Fruit fly (Drosophila melanogaster) whole organism, prepupa: ENCODE measurements around the gene CG7341.

Experiments used
- CG11294 ChIP-seq: fragments of 200-800 bp; sonication (Bioruptor generic); IDR thresholded peaks from 2 replicates; pipeline ENCODE4 v1.3.6; 2022; ENCODE audit warnings: missing biosample characterization, missing genetic modification characterization
- CG11762 ChIP-seq: fragments of 200-800 bp; sonication (Bioruptor generic); optimal IDR thresholded peaks from 3 replicates; lab custom pipeline; 2016; ENCODE audit warnings: missing biosample characterization, missing genetic modification characterization; ENCODE audit not compliant: insufficient read depth
- CG11902 ChIP-seq: fragments of 200-800 bp; sonication (Bioruptor generic); optimal IDR thresholded peaks from 3 replicates; lab custom pipeline; 2016; ENCODE audit warnings: missing biosample characterization, missing genetic modification characterization
- CG15336 ChIP-seq: fragments of 200-800 bp; sonication (Bioruptor generic); IDR thresholded peaks from 2 replicates; pipeline ENCODE4 v1.3.6; 2022; ENCODE audit warnings: missing biosample characterization, missing genetic modification characterization
- CG1621 ChIP-seq: fragments of 200-800 bp; sonication (Bioruptor generic); optimal IDR thresholded peaks from 3 replicates; lab custom pipeline; 2018; ENCODE audit warnings: missing biosample characterization, mild to moderate bottlenecking, missing genetic modification characterization
- CG16779 ChIP-seq: fragments of 200-800 bp; sonication (Bioruptor generic); optimal IDR thresholded peaks from 3 replicates; lab custom pipeline; 2017; ENCODE audit warnings: missing biosample characterization, mild to moderate bottlenecking, missing genetic modification characterization
- CG3032 ChIP-seq: fragments of 200-800 bp; optimal IDR thresholded peaks from 2 replicates; lab custom pipeline; 2019; ENCODE audit warnings: missing biosample characterization, mild to moderate bottlenecking, missing genetic modification characterization, moderate library complexity
- CG32006 ChIP-seq: fragments of 200-800 bp; sonication (Bioruptor generic); optimal IDR thresholded peaks from 3 replicates; lab custom pipeline; 2017; ENCODE audit warnings: missing biosample characterization, mild to moderate bottlenecking, missing genetic modification characterization
- CG34406 ChIP-seq: fragments of 200-800 bp; sonication (Bioruptor generic); optimal IDR thresholded peaks from 3 replicates; lab custom pipeline; 2016; ENCODE audit warnings: missing biosample characterization, missing genetic modification characterization
- CG3919 ChIP-seq: fragments of 200-800 bp; sonication (Bioruptor generic); optimal IDR thresholded peaks from 3 replicates; lab custom pipeline; 2016; ENCODE audit warnings: missing biosample characterization, missing genetic modification characterization
- CG4318 ChIP-seq: fragments of 200-800 bp; sonication (Bioruptor generic); optimal IDR thresholded peaks from 3 replicates; lab custom pipeline; 2017; ENCODE audit warnings: missing biosample characterization, mild to moderate bottlenecking, missing genetic modification characterization
- CG6163 ChIP-seq: fragments of 200-800 bp; sonication (Bioruptor generic); IDR thresholded peaks from 3 replicates; pipeline ENCODE4 v1.3.6; 2022; ENCODE audit warnings: missing biosample characterization, missing genetic modification characterization
- CG6276 ChIP-seq: fragments of 200-800 bp; sonication (Bioruptor generic); optimal IDR thresholded peaks from 2 replicates; lab custom pipeline; 2017; ENCODE audit warnings: missing biosample characterization, mild to moderate bottlenecking, missing genetic modification characterization
- CG6792 ChIP-seq: fragments of 200-800 bp; sonication (Bioruptor generic); optimal IDR thresholded peaks from 3 replicates; lab custom pipeline; 2016; ENCODE audit warnings: missing biosample characterization, missing genetic modification characterization
- CG6808 ChIP-seq: fragments of 200-800 bp; sonication (Bioruptor generic); optimal IDR thresholded peaks from 3 replicates; lab custom pipeline; 2017; ENCODE audit warnings: missing biosample characterization, missing genetic modification characterization, mild to moderate bottlenecking, moderate library complexity, missing genetic modification reagents
- CG7368 ChIP-seq: fragments of 200-800 bp; sonication (Bioruptor generic); optimal IDR thresholded peaks from 3 replicates; lab custom pipeline; 2016; ENCODE audit warnings: missing biosample characterization, missing genetic modification characterization
- CG8119 ChIP-seq: fragments of 200-800 bp; sonication (Bioruptor generic); IDR thresholded peaks from 3 replicates; pipeline ENCODE4 v1.3.6; 2022; ENCODE audit warnings: missing biosample characterization, missing genetic modification characterization
- CG8319 ChIP-seq: fragments of 200-800 bp; sonication (Bioruptor generic); optimal IDR thresholded peaks from 3 replicates; lab custom pipeline; 2016; ENCODE audit warnings: missing biosample characterization, missing genetic modification characterization
- CG8632 ChIP-seq: fragments of 200-800 bp; sonication (Bioruptor generic); optimal IDR thresholded peaks from 3 replicates; lab custom pipeline; 2016; ENCODE audit warnings: missing biosample characterization, missing genetic modification characterization
- CG9139 ChIP-seq: fragments of 200-800 bp; sonication (Bioruptor generic); optimal IDR thresholded peaks from 3 replicates; lab custom pipeline; 2017; ENCODE audit warnings: missing biosample characterization, mild to moderate bottlenecking, missing genetic modification characterization
- Eip75B ChIP-seq: fragments of 200-800 bp; sonication (Bioruptor generic); optimal IDR thresholded peaks from 3 replicates; lab custom pipeline; 2016; ENCODE audit warnings: missing biosample characterization, missing genetic modification characterization
- Eip78C ChIP-seq: fragments of 200-800 bp; sonication (Bioruptor generic); peaks from one replicate; lab custom pipeline; 2016; ENCODE audit warnings: missing biosample characterization, missing genetic modification characterization
- Ets21C ChIP-seq: fragments of 200-800 bp; sonication (Bioruptor generic); optimal IDR thresholded peaks from 3 replicates; lab custom pipeline; 2016; ENCODE audit warnings: missing biosample characterization, missing genetic modification characterization
- Ets96B ChIP-seq: fragments of 200-800 bp; optimal IDR thresholded peaks from 2 replicates; lab custom pipeline; 2019; ENCODE audit warnings: missing biosample characterization, mild to moderate bottlenecking, missing genetic modification characterization, moderate library complexity
- Hr4 ChIP-seq: fragments of 200-800 bp; sonication (Bioruptor generic); optimal IDR thresholded peaks from 3 replicates; lab custom pipeline; 2016; ENCODE audit warnings: missing biosample characterization, missing genetic modification characterization
- Lpt ChIP-seq: fragments of 200-800 bp; sonication (Bioruptor generic); optimal IDR thresholded peaks from 3 replicates; lab custom pipeline; 2016; ENCODE audit warnings: missing biosample characterization, missing genetic modification characterization
- OdsH ChIP-seq: fragments of 200-800 bp; sonication (Bioruptor generic); optimal IDR thresholded peaks from 3 replicates; lab custom pipeline; 2016; ENCODE audit warnings: missing biosample characterization, missing genetic modification characterization
- Smox ChIP-seq: fragments of 200-800 bp; sonication (Bioruptor generic); optimal IDR thresholded peaks from 3 replicates; lab custom pipeline; 2016; ENCODE audit warnings: missing biosample characterization, missing genetic modification characterization
- Sox15 ChIP-seq: fragments of 200-800 bp; sonication (Bioruptor generic); optimal IDR thresholded peaks from 3 replicates; lab custom pipeline; 2016; ENCODE audit warnings: missing biosample characterization, missing genetic modification characterization
- acj6 ChIP-seq: fragments of 200-800 bp; sonication (Bioruptor generic); optimal IDR thresholded peaks from 3 replicates; lab custom pipeline; 2016; ENCODE audit warnings: missing biosample characterization, missing genetic modification characterization
- cyc ChIP-seq: fragments of 200-800 bp; sonication (Bioruptor generic); optimal IDR thresholded peaks from 3 replicates; lab custom pipeline; 2016; ENCODE audit warnings: missing biosample characterization, missing genetic modification characterization
- dsx ChIP-seq: fragments of 200-800 bp; optimal IDR thresholded peaks from 3 replicates; lab custom pipeline; 2019; ENCODE audit warnings: missing biosample characterization, mild to moderate bottlenecking, missing genetic modification characterization, moderate library complexity; ENCODE audit not compliant: poor library complexity, severe bottlenecking
- eg ChIP-seq: fragments of 200-800 bp; sonication (Bioruptor generic); IDR thresholded peaks from 3 replicates; pipeline ENCODE4 v1.3.6; 2022; ENCODE audit warnings: missing biosample characterization, missing genetic modification characterization
- esn ChIP-seq: fragments of 200-800 bp; sonication (Bioruptor generic); optimal IDR thresholded peaks from 2 replicates; lab custom pipeline; 2016; ENCODE audit warnings: missing biosample characterization, mild to moderate bottlenecking, missing genetic modification characterization, moderate library complexity
- fkh ChIP-seq: fragments of 200-800 bp; sonication (Bioruptor generic); optimal IDR thresholded peaks from 3 replicates; lab custom pipeline; 2017; ENCODE audit warnings: missing biosample characterization, mild to moderate bottlenecking, missing genetic modification characterization, moderate library complexity
- lz ChIP-seq: fragments of 200-800 bp; sonication (Bioruptor generic); optimal IDR thresholded peaks from 3 replicates; lab custom pipeline; 2016; ENCODE audit warnings: missing biosample characterization, missing genetic modification characterization
- net ChIP-seq: fragments of 200-800 bp; sonication (Bioruptor generic); optimal IDR thresholded peaks from 3 replicates; lab custom pipeline; 2016; ENCODE audit warnings: missing biosample characterization, missing genetic modification characterization
- pdm3 ChIP-seq: fragments of 200-800 bp; sonication (Bioruptor generic); optimal IDR thresholded peaks from 3 replicates; lab custom pipeline; 2016; ENCODE audit warnings: missing biosample characterization, missing genetic modification characterization
- salr ChIP-seq, 2 experiments: fragments of 200-800 bp; sonication (Bioruptor generic); optimal IDR thresholded peaks; 3 replicates each; lab custom pipeline; 2016 to 2018; ENCODE audit warnings: missing biosample characterization in 2 of 2, missing genetic modification characterization in 2 of 2, mild to moderate bottlenecking in 1 of 2
- spab ChIP-seq: fragments of 200-800 bp; sonication (Bioruptor generic); optimal IDR thresholded peaks from 2 replicates; lab custom pipeline; 2017; ENCODE audit warnings: missing biosample characterization, mild to moderate bottlenecking, missing genetic modification characterization, missing genetic modification reagents
- ss ChIP-seq, 2 experiments: fragments of 200-800 bp; sonication (Bioruptor generic); optimal IDR thresholded peaks; 2 replicates in 1 of 2; 3 replicates in 1 of 2; lab custom pipeline; 2017 to 2018; ENCODE audit warnings: mild to moderate bottlenecking in 2 of 2, missing biosample characterization in 2 of 2, missing genetic modification characterization in 2 of 2, moderate library complexity in 1 of 2
- topi ChIP-seq: fragments of 200-800 bp; sonication (Bioruptor generic); optimal IDR thresholded peaks from 3 replicates; lab custom pipeline; 2016; ENCODE audit warnings: missing biosample characterization, missing genetic modification characterization
- vri ChIP-seq: fragments of 200-800 bp; sonication (Bioruptor generic); optimal IDR thresholded peaks from 3 replicates; lab custom pipeline; 2016; ENCODE audit warnings: missing biosample characterization, mild to moderate bottlenecking, missing genetic modification characterization

CG7341 gene

DNA sequence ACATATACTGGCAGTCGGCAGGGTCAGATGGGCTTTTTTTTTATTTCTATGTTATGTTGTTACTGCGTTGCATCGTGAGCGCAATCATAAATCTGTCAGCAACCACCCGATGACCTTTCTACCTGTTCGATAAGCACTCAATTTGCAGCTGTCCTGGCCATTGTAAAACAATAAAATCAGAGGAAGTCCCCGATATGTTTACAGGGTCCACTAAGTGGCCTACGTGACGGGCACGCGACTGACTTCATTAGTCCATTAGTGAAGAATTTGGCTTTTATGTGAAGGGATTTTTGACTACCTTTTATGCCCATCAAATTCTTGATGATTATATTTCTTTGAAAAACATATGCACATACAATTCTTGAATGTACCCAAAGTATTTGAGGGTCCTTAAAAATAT lies 25.5 kb downstream of the CG7341 start:
- no peak for TF ChIP-seq CG11902
- TF ChIP-seq dsx (GFP tag; lab: Kevin White, UChicago), result no peak
- no peak for TF ChIP-seq CG6808
- TF ChIP-seq CG3919 (GFP tag; lab: Kevin White, UChicago), result no peak
- TF ChIP-seq CG16779, result no peak
- TF ChIP-seq eg (GFP tag; lab: Robert Waterston, UW), result no peak
- no peak for TF ChIP-seq topi (GFP tag; lab: Kevin White, UChicago)
- TF ChIP-seq CG8119, result no peak
- no peak for TF ChIP-seq vri
- no peak for TF ChIP-seq net (GFP tag; lab: Kevin White, UChicago)
- no peak for TF ChIP-seq Ets96B (tag; lab: Kevin White, UChicago)
- TF ChIP-seq pdm3 (GFP tag; lab: Kevin White, UChicago), result no peak
- TF ChIP-seq lz (GFP tag; lab: Kevin White, UChicago), result no peak
- TF ChIP-seq Hr4 (GFP tag; lab: Kevin White, UChicago), result no peak
- TF ChIP-seq CG11294, result no peak
- no peak for TF ChIP-seq Ets21C (GFP tag; lab: Kevin White, UChicago)
- TF ChIP-seq CG8632 (GFP tag; lab: Kevin White, UChicago), result no peak
- no peak for TF ChIP-seq fkh

DNA sequence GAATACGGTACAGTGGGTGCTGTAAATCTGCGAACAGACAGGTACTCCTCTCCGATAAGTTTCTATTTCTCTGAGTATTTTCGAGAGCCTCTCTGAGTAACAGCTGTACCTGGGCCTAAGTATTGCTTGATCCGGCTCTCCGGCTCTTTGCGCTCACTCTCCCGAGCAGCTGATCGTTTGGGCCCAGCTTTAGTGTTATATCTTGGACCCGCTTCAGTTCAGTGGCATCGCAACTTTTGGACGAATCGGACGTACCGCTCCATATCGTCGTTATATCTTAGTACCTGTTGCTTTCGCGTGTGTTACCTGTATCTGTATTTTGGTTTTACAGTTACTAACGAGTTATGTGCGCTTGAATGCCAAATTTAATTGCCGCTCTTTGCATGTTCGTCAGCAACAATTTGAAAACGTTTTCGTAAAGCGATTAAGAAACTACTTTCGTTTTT lies 26.4 kb downstream of the CG7341 start, which contains the start of gene geko:
geko (plus strand) TSS at position 219 of the 446 bp plus-strand sequence.
- peak; percentile 4 for TF ChIP-seq dsx (GFP tag; lab: Kevin White, UChicago)
- peak; percentile 63; the same call in 2 of the 3 replicates for TF ChIP-seq eg (GFP tag; lab: Robert Waterston, UW)
- TF ChIP-seq Ets96B (tag; lab: Kevin White, UChicago), result no peak
- TF ChIP-seq vri, result peak; percentile 4
- TF ChIP-seq CG1621 (tag; lab: Kevin White, UChicago), result no peak
- TF ChIP-seq Eip78C (GFP tag; lab: Kevin White, UChicago), result peak; percentile 46
- peak; percentile 58 for TF ChIP-seq CG15336 (GFP tag; lab: Robert Waterston, UW)
- peak; percentile 57; the same call in 1 of the 3 replicates for TF ChIP-seq CG6163
- peak; percentile 9 to 26 for TF ChIP-seq ss (GFP tag; optimal IDR thresholded peaks at IDR 0.05; lab: Kevin White, UChicago)
- peak; percentile 45; the same call in 1 of the 3 replicates for TF ChIP-seq CG8119
- TF ChIP-seq Smox, result no peak
- peak; percentile 40 for TF ChIP-seq Lpt (GFP tag; lab: Kevin White, UChicago)

DNA sequence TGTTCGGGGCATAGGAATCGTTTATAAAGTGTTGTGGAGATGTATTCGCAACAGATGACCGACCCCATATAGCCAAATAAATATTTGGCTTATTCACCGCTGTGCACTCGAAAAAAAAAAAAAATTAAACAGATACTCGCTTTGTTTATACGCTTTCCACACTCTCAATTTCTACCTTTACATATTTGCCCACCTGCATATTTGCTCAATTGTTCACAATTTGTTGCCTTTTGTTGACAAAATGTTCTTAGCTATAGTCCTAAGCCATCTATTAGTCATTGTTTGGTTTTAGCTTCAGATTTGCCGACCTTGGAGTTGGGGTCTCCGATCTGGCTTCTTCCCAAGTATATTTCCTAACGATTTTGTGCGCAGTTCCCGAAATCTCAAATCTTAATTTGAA lies 30.2 kb downstream of the CG7341 start:
- TF ChIP-seq Ets21C (GFP tag; lab: Kevin White, UChicago), result no peak
- peak; percentile 61 for TF ChIP-seq fkh

DNA sequence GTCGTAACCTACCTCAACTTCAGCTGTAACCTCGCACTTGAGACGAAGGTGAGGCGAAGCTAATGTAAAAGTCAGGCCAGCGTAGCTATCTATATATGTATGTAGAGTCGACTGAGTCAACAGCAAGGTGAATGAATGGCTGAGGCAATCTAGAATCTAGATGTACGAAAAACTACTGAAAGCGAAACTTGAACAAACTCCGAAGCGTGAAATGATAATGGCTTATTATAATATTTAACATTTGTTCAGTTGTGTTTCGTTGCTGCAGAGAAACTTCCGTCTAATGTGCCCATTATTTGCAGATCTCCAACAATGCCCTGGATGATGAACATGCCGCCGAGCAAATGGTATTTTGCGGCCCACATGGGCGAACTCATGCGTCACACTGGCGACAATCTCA lies 31.9 kb downstream of the CG7341 start:
- peak; percentile 83 for TF ChIP-seq fkh
- no peak for TF ChIP-seq pdm3 (GFP tag; lab: Kevin White, UChicago)
- no peak for TF ChIP-seq CG16779

DNA sequence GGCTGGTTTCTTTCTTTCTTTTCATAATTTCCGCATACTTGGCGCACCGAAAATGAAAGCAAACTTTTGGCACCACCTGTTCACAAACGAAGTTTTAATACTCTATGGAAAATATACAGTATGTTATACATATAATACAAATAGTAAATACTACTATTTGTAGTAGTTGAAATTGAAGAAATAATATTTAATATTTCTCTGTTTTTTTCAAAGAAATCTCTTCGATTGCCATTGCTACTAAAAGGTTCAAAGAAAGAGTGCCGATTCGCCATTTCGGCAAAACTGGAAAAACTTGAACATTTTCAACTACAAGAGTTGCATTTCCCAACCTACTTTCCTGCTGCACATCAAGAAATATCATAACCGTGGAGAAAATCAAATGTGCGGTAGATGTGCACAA lies 34.1 kb downstream of the CG7341 start:
- TF ChIP-seq CG6276 (peak; percentile 58), CG11902 (no peak), CG7368 (GFP tag; lab: Kevin White, UChicago) (no peak), topi (GFP tag; lab: Kevin White, UChicago) (no peak), CG11762 (no peak), esn (GFP tag; lab: Kevin White, UChicago) (no peak), Eip75B (no peak), net (GFP tag; lab: Kevin White, UChicago) (no peak), CG32006 (GFP tag; lab: Kevin White, UChicago) (peak; percentile 79), spab (GFP tag; lab: Kevin White, UChicago) (no peak), CG15336 (GFP tag; lab: Robert Waterston, UW) (peak; percentile 77), salr (GFP tag; optimal IDR thresholded peaks at IDR 0.05; lab: Kevin White, UChicago) (peak in 1 of 2 experiments; percentile 19), Eip78C (GFP tag; lab: Kevin White, UChicago) (peak; percentile 57), CG3032 (tag; lab: Kevin White, UChicago) (no peak), eg (GFP tag; lab: Robert Waterston, UW) (peak; percentile 63; the same call in 2 of the 3 replicates), OdsH (no peak), CG9139 (GFP tag; lab: Kevin White, UChicago) (no peak), CG8319 (GFP tag; lab: Kevin White, UChicago) (no peak), CG8119 (peak; percentile 81), Hr4 (GFP tag; lab: Kevin White, UChicago) (peak; percentile 39), CG4318 (GFP tag; lab: Kevin White, UChicago) (peak; percentile 36), CG6792 (GFP tag; lab: Kevin White, UChicago) (no peak), Sox15 (GFP tag; lab: Kevin White, UChicago) (no peak), acj6 (GFP tag; lab: Kevin White, UChicago) (no peak), CG34406 (GFP tag; lab: Kevin White, UChicago) (no peak), cyc (no peak)
